Worm (Caenorhabditis elegans) whole organism, L3 larva: ENCODE data around the gene F59A6.13.

Experiments used
- ama-1 ChIP-seq: fragments of 150-350 bp; optimal IDR thresholded peaks from 2 replicates; lab custom pipeline; 2018
- ceh-82 ChIP-seq: fragments of 150-350 bp; optimal IDR thresholded peaks from 2 replicates; lab custom pipeline; 2014; ENCODE audit warnings: missing biosample characterization, missing genetic modification characterization
- egl-27 ChIP-seq: sonication (generic microtip); optimal IDR thresholded peaks from 4 replicates; lab custom pipeline; 2017; ENCODE audit warnings: missing biosample characterization, missing genetic modification reagents, missing genetic modification characterization
- lin-39 ChIP-seq: fragments of 150-350 bp; optimal IDR thresholded peaks from 2 replicates; lab custom pipeline; 2018; ENCODE audit warnings: missing biosample characterization, missing genetic modification reagents, missing genetic modification characterization
- nhr-11 ChIP-seq: fragments of 150-350 bp; optimal IDR thresholded peaks from 2 replicates; lab custom pipeline; 2014; ENCODE audit warnings: missing biosample characterization, missing genetic modification characterization
- nhr-12 ChIP-seq: fragments of 150-350 bp; optimal IDR thresholded peaks from 2 replicates; lab custom pipeline; 2014; ENCODE audit warnings: missing biosample characterization, missing genetic modification characterization
- nhr-237 ChIP-seq: fragments of 150-350 bp; optimal IDR thresholded peaks from 2 replicates; lab custom pipeline; 2014; ENCODE audit warnings: missing biosample characterization, missing genetic modification characterization
- nhr-25 ChIP-seq: sonication (generic microtip); optimal IDR thresholded peaks from 2 replicates; lab custom pipeline; 2017; ENCODE audit warnings: missing biosample characterization, missing genetic modification characterization
- nhr-43 ChIP-seq: sonication (generic microtip); optimal IDR thresholded peaks from 2 replicates; lab custom pipeline; 2016; ENCODE audit warnings: mild to moderate bottlenecking, missing genetic modification characterization, missing compliant biosample characterization; ENCODE audit not compliant: poor library complexity, severe bottlenecking
- nhr-76 ChIP-seq: fragments of 150-350 bp; sonication (generic microtip); optimal IDR thresholded peaks from 5 replicates; lab custom pipeline; 2014; ENCODE audit warnings: missing biosample characterization, missing genetic modification characterization
- pha-4 ChIP-seq: fragments of 150-350 bp; optimal IDR thresholded peaks from 2 replicates; lab custom pipeline; 2014; ENCODE audit warnings: missing biosample characterization, missing genetic modification reagents, missing genetic modification characterization
- unc-62 ChIP-seq: fragments of 150-350 bp; sonication (generic microtip); optimal IDR thresholded peaks from 4 replicates; lab custom pipeline; 2014; ENCODE audit warnings: missing biosample characterization, missing genetic modification reagents, missing genetic modification characterization
- zag-1 ChIP-seq: fragments of 150-350 bp; optimal IDR thresholded peaks from 2 replicates; lab custom pipeline; 2014; ENCODE audit warnings: missing biosample characterization, missing genetic modification characterization
- ztf-4 ChIP-seq: fragments of 150-350 bp; optimal IDR thresholded peaks from 2 replicates; lab custom pipeline; 2014; ENCODE audit warnings: missing biosample characterization, missing genetic modification characterization

ce11 chrII:4975311-4975710, 47.3 kb upstream of the F59A6.13 start:
- TF ChIP-seq ama-1 (lab: Kevin White, UChicago), result no peak
- TF ChIP-seq nhr-76 (tag; lab: Kevin White, UChicago), result no peak
- TF ChIP-seq nhr-12, result no peak
- no peak for TF ChIP-seq pha-4
- no peak for TF ChIP-seq ceh-82 (tag; lab: Kevin White, UChicago)
- TF ChIP-seq zag-1 (tag; lab: Kevin White, UChicago), result no peak
- TF ChIP-seq nhr-43 (tag; lab: Kevin White, UChicago), result no peak
- no peak for TF ChIP-seq ztf-4 (tag; lab: Kevin White, UChicago)
- no peak for TF ChIP-seq unc-62
- no peak for TF ChIP-seq nhr-25
- TF ChIP-seq egl-27 (tag; lab: Kevin White, UChicago), result no peak
- no peak for TF ChIP-seq nhr-237
- no peak for TF ChIP-seq nhr-11 (tag; lab: Kevin White, UChicago)
- TF ChIP-seq lin-39 (tag; lab: Kevin White, UChicago), result no peak
